Worm (Caenorhabditis elegans) whole organism, L4 larva: ENCODE results near the gene fbxa-61.
A peak's percentile ranks its signal among the peaks of the same experiment; 100 is the strongest.

Experiments
- F26F4.8 ChIP-seq: fragments of 200-800 bp; sonication (Bioruptor generic); conservative IDR thresholded peaks from 2 replicates; pipeline ENCODE4 v1.3.6; 2022; ENCODE audit warnings: missing genetic modification characterization, missing compliant biosample characterization
- F37D6.2 ChIP-seq: sonication (generic microtip); optimal IDR thresholded peaks from 2 replicates; lab custom pipeline; 2016; ENCODE audit warnings: mild to moderate bottlenecking, missing genetic modification characterization, missing compliant biosample characterization
- T20F7.1 ChIP-seq: fragments of 200-800 bp; sonication (Bioruptor generic); optimal IDR thresholded peaks from 2 replicates; lab custom pipeline; 2018; ENCODE audit warnings: mild to moderate bottlenecking, missing genetic modification characterization, missing compliant biosample characterization
- T26A8.4 ChIP-seq: fragments of 200-800 bp; sonication (Bioruptor generic); IDR thresholded peaks from 2 replicates; pipeline ENCODE4 v1.3.6; 2022; ENCODE audit warnings: missing genetic modification characterization, missing compliant biosample characterization
- Y48G9A.11 ChIP-seq: fragments of 200-800 bp; sonication (Bioruptor generic); IDR thresholded peaks from 2 replicates; pipeline ENCODE4 v1.3.6; 2022; ENCODE audit warnings: missing genetic modification reagents, missing genetic modification characterization, missing compliant biosample characterization
- Y75B8A.6 ChIP-seq: fragments of 200-800 bp; sonication (Bioruptor generic); IDR thresholded peaks from 2 replicates; pipeline ENCODE4 v1.3.6; 2022; ENCODE audit warnings: missing genetic modification reagents, missing genetic modification characterization, missing compliant biosample characterization
- ZK546.5 ChIP-seq, 2 experiments: sonication (generic microtip); optimal IDR thresholded peaks; 2 replicates each; lab custom pipeline; 2017; ENCODE audit warnings: missing biosample characterization in 2 of 2, missing genetic modification characterization in 2 of 2
- aha-1 ChIP-seq: fragments of 150-350 bp; peaks from one replicate; lab custom pipeline; 2014; ENCODE audit warnings: missing biosample characterization, missing genetic modification characterization
- aly-2 ChIP-seq: sonication (generic microtip); optimal IDR thresholded peaks from 2 replicates; lab custom pipeline; 2018; ENCODE audit warnings: missing biosample characterization, missing genetic modification characterization
- ama-1 ChIP-seq: fragments of 150-350 bp; optimal IDR thresholded peaks from 2 replicates; lab custom pipeline; 2014; ENCODE audit warnings: inconsistent platforms, mixed read lengths
- arid-1 ChIP-seq: fragments of 200-800 bp; sonication (Bioruptor generic); conservative IDR thresholded peaks from 2 replicates; pipeline ENCODE4 v1.3.6; 2022; ENCODE audit warnings: missing genetic modification reagents, missing genetic modification characterization, missing compliant biosample characterization
- ceh-20 ChIP-seq: fragments of 200-800 bp; sonication (Bioruptor generic); IDR thresholded peaks from 2 replicates; pipeline ENCODE4 v1.3.6; 2022; ENCODE audit warnings: missing genetic modification reagents, missing genetic modification characterization, missing compliant biosample characterization
- ceh-44 ChIP-seq: fragments of 200-800 bp; sonication (Bioruptor generic); IDR thresholded peaks from 2 replicates; pipeline ENCODE4 v1.3.6; 2022; ENCODE audit warnings: missing genetic modification reagents, missing genetic modification characterization, missing compliant biosample characterization
- ceh-82 ChIP-seq: sonication (generic microtip); optimal IDR thresholded peaks from 2 replicates; lab custom pipeline; 2017; ENCODE audit warnings: missing biosample characterization, missing genetic modification characterization
- daf-12 ChIP-seq: fragments of 150-350 bp; optimal IDR thresholded peaks from 2 replicates; lab custom pipeline; 2014; ENCODE audit warnings: missing biosample characterization, missing genetic modification reagents, missing genetic modification characterization
- daf-16 ChIP-seq, 3 experiments: sonication (generic microtip); optimal IDR thresholded peaks; 2 replicates each; lab custom pipeline; 2016 to 2017; ENCODE audit warnings: missing genetic modification characterization in 3 of 3, missing genetic modification reagents in 3 of 3, mild to moderate bottlenecking in 2 of 3, missing compliant biosample characterization in 2 of 3, missing biosample characterization in 1 of 3, moderate library complexity in 1 of 3
- dmd-6 ChIP-seq: fragments of 200-800 bp; sonication (Bioruptor generic); IDR thresholded peaks from 2 replicates; pipeline ENCODE4 v1.3.6; 2022; ENCODE audit warnings: missing genetic modification reagents, missing genetic modification characterization, missing compliant biosample characterization
- dpl-1 ChIP-seq: fragments of 150-350 bp; optimal IDR thresholded peaks from 2 replicates; lab custom pipeline; 2014; ENCODE audit warnings: missing biosample characterization, missing genetic modification reagents, missing genetic modification characterization
- duxl-1 ChIP-seq: sonication (generic microtip); optimal IDR thresholded peaks from 2 replicates; lab custom pipeline; 2016; ENCODE audit warnings: mild to moderate bottlenecking, missing genetic modification characterization, moderate library complexity, missing compliant biosample characterization; ENCODE audit not compliant: poor library complexity
- dve-1 ChIP-seq: sonication (generic microtip); optimal IDR thresholded peaks from 2 replicates; lab custom pipeline; 2017; ENCODE audit warnings: antibody characterized with exemption, mild to moderate bottlenecking, missing genetic modification characterization, missing compliant biosample characterization; ENCODE audit not compliant: insufficient read depth
- egl-27 ChIP-seq: sonication (generic microtip); optimal IDR thresholded peaks from 3 replicates; lab custom pipeline; 2017; ENCODE audit warnings: missing biosample characterization, missing genetic modification reagents, missing genetic modification characterization
- fkh-10 ChIP-seq: fragments of 150-350 bp; optimal IDR thresholded peaks from 2 replicates; lab custom pipeline; 2014; ENCODE audit warnings: missing biosample characterization, missing genetic modification reagents, missing genetic modification characterization
- fos-1 ChIP-seq: fragments of 150-350 bp; optimal IDR thresholded peaks from 2 replicates; lab custom pipeline; 2014; ENCODE audit warnings: missing biosample characterization, missing genetic modification characterization
- hif-1 ChIP-seq, 2 experiments: sonication (generic microtip); optimal IDR thresholded peaks; 2 replicates each; lab custom pipeline; 2016 to 2017; ENCODE audit warnings: missing compliant biosample characterization in 2 of 2, missing genetic modification characterization in 2 of 2, missing genetic modification reagents in 2 of 2, missing genotype in 2 of 2, mild to moderate bottlenecking in 1 of 2
- hlh-11 ChIP-seq: fragments of 200-800 bp; sonication (Bioruptor generic); optimal IDR thresholded peaks from 2 replicates; lab custom pipeline; 2018; ENCODE audit warnings: mild to moderate bottlenecking, missing genetic modification characterization, missing compliant biosample characterization
- hlh-30 ChIP-seq: sonication (generic microtip); optimal IDR thresholded peaks from 2 replicates; lab custom pipeline; 2017; ENCODE audit warnings: antibody characterized with exemption, mild to moderate bottlenecking, missing genetic modification characterization, missing compliant biosample characterization; ENCODE audit not compliant: insufficient read depth
- hmg-1.1 ChIP-seq: fragments of 200-800 bp; sonication (Bioruptor generic); IDR thresholded peaks from 2 replicates; pipeline ENCODE4 v1.3.6; 2022; ENCODE audit warnings: missing genetic modification reagents, missing genetic modification characterization, missing compliant biosample characterization
- jun-1 ChIP-seq: fragments of 150-350 bp; optimal IDR thresholded peaks from 2 replicates; lab custom pipeline; 2014; ENCODE audit warnings: missing biosample characterization, missing genetic modification reagents, missing genetic modification characterization
- lin-13 ChIP-seq: fragments of 150-350 bp; optimal IDR thresholded peaks from 2 replicates; lab custom pipeline; 2014; ENCODE audit warnings: missing biosample characterization, missing genetic modification reagents, missing genetic modification characterization
- lin-15B ChIP-seq: fragments of 150-350 bp; sonication (generic microtip); optimal IDR thresholded peaks from 3 replicates; lab custom pipeline; 2014; ENCODE audit warnings: missing biosample characterization, missing genetic modification characterization
- lin-38 ChIP-seq: fragments of 200-800 bp; sonication (Bioruptor generic); IDR thresholded peaks from 2 replicates; pipeline ENCODE4 v1.3.6; 2022; ENCODE audit warnings: missing genetic modification reagents, missing genetic modification characterization, missing compliant biosample characterization
- lsy-2 ChIP-seq, 2 experiments: fragments of 150-350 bp in 1 of 2; sonication (generic microtip) in 1 of 2; optimal IDR thresholded peaks; 2 replicates each; lab custom pipeline; 2014 to 2017; ENCODE audit warnings: missing biosample characterization in 2 of 2, missing genetic modification characterization in 2 of 2
- mdt-29 ChIP-seq: fragments of 200-800 bp; sonication (Bioruptor generic); IDR thresholded peaks from 2 replicates; pipeline ENCODE4 v1.3.6; 2022; ENCODE audit warnings: missing genetic modification reagents, missing genetic modification characterization, missing compliant biosample characterization
- mep-1 ChIP-seq: fragments of 150-350 bp; sonication (generic microtip); optimal IDR thresholded peaks from 3 replicates; lab custom pipeline; 2014; ENCODE audit warnings: missing biosample characterization, missing genetic modification characterization
- mes-2 ChIP-seq: sonication (generic microtip); optimal IDR thresholded peaks from 2 replicates; lab custom pipeline; 2016; ENCODE audit warnings: missing genotype, mild to moderate bottlenecking, missing genetic modification characterization, missing compliant biosample characterization; ENCODE audit not compliant: poor library complexity, severe bottlenecking
- nhr-111 ChIP-seq: fragments of 200-800 bp; sonication (Bioruptor generic); optimal IDR thresholded peaks from 2 replicates; lab custom pipeline; 2018; ENCODE audit warnings: mild to moderate bottlenecking, missing genetic modification characterization, missing compliant biosample characterization
- nhr-28 ChIP-seq: fragments of 150-350 bp; optimal IDR thresholded peaks from 2 replicates; lab custom pipeline; 2014; ENCODE audit warnings: missing biosample characterization, missing genetic modification characterization
- nhr-6 ChIP-seq: fragments of 150-350 bp; optimal IDR thresholded peaks from 2 replicates; lab custom pipeline; 2014; ENCODE audit warnings: missing biosample characterization, missing genetic modification characterization
- pha-4 ChIP-seq, 2 experiments: fragments of 150-350 bp in 1 of 2; fragments of 200-800 bp in 1 of 2; sonication (Bioruptor generic) in 1 of 2; IDR thresholded peaks in 1 of 2; optimal IDR thresholded peaks in 1 of 2; 2 replicates each; pipeline versions ENCODE4 v1.3.6 to Lab custom; 2014 to 2022; ENCODE audit warnings: missing genetic modification characterization in 2 of 2, missing genetic modification reagents in 2 of 2, missing biosample characterization in 1 of 2, missing compliant biosample characterization in 1 of 2
- php-3 ChIP-seq: fragments of 200-800 bp; sonication (Bioruptor generic); IDR thresholded peaks from 2 replicates; pipeline ENCODE4 v1.3.6; 2022; ENCODE audit warnings: missing genetic modification reagents, missing genetic modification characterization, missing compliant biosample characterization
- rbr-2 ChIP-seq: sonication (generic microtip); optimal IDR thresholded peaks from 2 replicates; lab custom pipeline; 2016; ENCODE audit warnings: missing genotype, missing genetic modification characterization, missing compliant biosample characterization
- set-16 ChIP-seq: fragments of 200-800 bp; sonication (Bioruptor generic); IDR thresholded peaks from 2 replicates; pipeline ENCODE4 v1.3.6; 2022; ENCODE audit warnings: missing genetic modification reagents, missing genetic modification characterization, missing compliant biosample characterization
- snpc-4 ChIP-seq: fragments of 150-350 bp; optimal IDR thresholded peaks from 2 replicates; lab custom pipeline; 2014; ENCODE audit warnings: missing biosample characterization, missing genetic modification characterization
- spr-1 ChIP-seq: sonication (generic microtip); optimal IDR thresholded peaks from 2 replicates; lab custom pipeline; 2016; ENCODE audit warnings: mild to moderate bottlenecking, missing genetic modification characterization, missing compliant biosample characterization
- tra-1 ChIP-seq: fragments of 200-800 bp; sonication (Bioruptor generic); IDR thresholded peaks from 2 replicates; pipeline ENCODE4 v1.3.6; 2022; ENCODE audit warnings: missing genetic modification reagents, missing genetic modification characterization, missing compliant biosample characterization
- unc-62 ChIP-seq, 3 experiments: fragments of 150-350 bp in 1 of 3; sonication (generic microtip); optimal IDR thresholded peaks in 2 of 3; peaks in 1 of 3; 1 replicate in 1 of 3; 2 replicates in 2 of 3; lab custom pipeline; 2014 to 2017; ENCODE audit warnings: missing biosample characterization in 3 of 3, missing genetic modification characterization in 3 of 3, missing genetic modification reagents in 3 of 3, missing genotype in 1 of 3
- zfp-3 ChIP-seq: fragments of 200-800 bp; sonication (Bioruptor generic); conservative IDR thresholded peaks from 2 replicates; pipeline ENCODE4 v1.3.6; 2022; ENCODE audit warnings: missing genetic modification reagents, missing genetic modification characterization, missing compliant biosample characterization
- zip-2 ChIP-seq: fragments of 150-350 bp; optimal IDR thresholded peaks from 2 replicates; lab custom pipeline; 2014; ENCODE audit warnings: missing biosample characterization, missing genetic modification characterization

Gene fbxa-61

ce11 chrIII:1201958-1202596, 36.8 kb upstream of the fbxa-61 start, which contains the start of the genes mrpl-45 and Y119D3B.12:
Gene mrpl-45 (minus strand): TSS chrIII:1202008.
Gene Y119D3B.12 (plus strand): TSS chrIII:1202546.
- TF ChIP-seq ceh-82 = no peak
- TF ChIP-seq zip-2 = peak; percentile 1
- 0 out of 2 replicates have a peak, but pooled peaks have one; percentile 38 for TF ChIP-seq php-3 (GFP tag; lab: Robert Waterston, UW)
- TF ChIP-seq egl-27 (tag; lab: Kevin White, UChicago) = no peak
- TF ChIP-seq aha-1 (tag; lab: Kevin White, UChicago) = peak; percentile 38
- TF ChIP-seq hif-1 (tag; optimal IDR thresholded peaks at IDR 0.05; lab: Kevin White, UChicago) = peak in 1 of 2 experiments; percentile 55
- TF ChIP-seq mes-2 (tag; lab: Kevin White, UChicago) = peak; percentile 88
- no peak for TF ChIP-seq snpc-4
- peak; percentile 51 for TF ChIP-seq duxl-1 (tag; lab: Kevin White, UChicago)
- 0 out of 2 replicates have a peak, but pooled peaks have one; percentile 33 for TF ChIP-seq dmd-6
- no peak for TF ChIP-seq T20F7.1 (GFP tag; lab: Kevin White, UChicago)
- TF ChIP-seq hmg-1.1 (GFP tag; lab: Robert Waterston, UW) = peak; percentile 65
- peak; percentile 2 for TF ChIP-seq ama-1 (lab: Kevin White, UChicago)
- TF ChIP-seq pha-4 (GFP tag; IDR thresholded peaks at IDR 0.05; lab: Robert Waterston, UW) = peak; percentile 36; the same call in 1 of the 2 replicates
- no peak for TF ChIP-seq pha-4 (tag; optimal IDR thresholded peaks at IDR 0.05; lab: Kevin White, UChicago)
- TF ChIP-seq zfp-3 (GFP tag; lab: Robert Waterston, UW) = no peak
- TF ChIP-seq lsy-2 (tag; optimal IDR thresholded peaks at IDR 0.05; lab: Kevin White, UChicago) = peak in 1 of 2 experiments; percentile 88
- TF ChIP-seq hlh-11 (tag; lab: Kevin White, UChicago) = peak; percentile 54
- no peak for TF ChIP-seq Y48G9A.11
- peak; percentile 36 for TF ChIP-seq lin-15B (tag; lab: Kevin White, UChicago)
- 0 out of 2 replicates have a peak, but pooled peaks have one; percentile 45 for TF ChIP-seq T26A8.4 (GFP tag; lab: Robert Waterston, UW)
- TF ChIP-seq F37D6.2 (tag; lab: Kevin White, UChicago) = peak; percentile 42
- peak; percentile 18 for TF ChIP-seq fkh-10 (GFP tag; lab: Kevin White, UChicago)
- peak; percentile 70 for TF ChIP-seq nhr-6
- peak; percentile 72 for TF ChIP-seq mep-1
- TF ChIP-seq arid-1 = peak; percentile 66
- TF ChIP-seq fos-1 = no peak
- TF ChIP-seq spr-1 (tag; lab: Kevin White, UChicago) = peak; percentile 9
- no peak for TF ChIP-seq daf-12 (tag; lab: Kevin White, UChicago)
- peak; percentile 80 for TF ChIP-seq dve-1 (tag; lab: Kevin White, UChicago)
- TF ChIP-seq daf-16 (GFP tag; optimal IDR thresholded peaks at IDR 0.05; lab: Kevin White, UChicago) = no peak
- TF ChIP-seq daf-16 (tag; optimal IDR thresholded peaks at IDR 0.05; lab: Kevin White, UChicago) = peak; percentile 25
- peak; percentile 81 for TF ChIP-seq dpl-1 (GFP tag; lab: Kevin White, UChicago)
- TF ChIP-seq tra-1 (GFP tag; lab: Robert Waterston, UW) = peak; percentile 44; the same call in 1 of the 2 replicates
- TF ChIP-seq F26F4.8 (GFP tag; lab: Robert Waterston, UW) = no peak
- no peak for TF ChIP-seq mdt-29
- TF ChIP-seq hlh-30 = peak; percentile 81
- peak; percentile 58 for TF ChIP-seq lin-13 (GFP tag; lab: Kevin White, UChicago)
- TF ChIP-seq aly-2 = no peak
- peak in 1 of 2 experiments; percentile 86 for TF ChIP-seq unc-62 (GFP tag; optimal IDR thresholded peaks at IDR 0.05 in 1 of 2; lab: Kevin White, UChicago)
- no peak for TF ChIP-seq unc-62 (tag; optimal IDR thresholded peaks at IDR 0.05; lab: Kevin White, UChicago)
- TF ChIP-seq lin-38 (GFP tag; lab: Robert Waterston, UW) = peak; percentile 99
- no peak for TF ChIP-seq ceh-44 (GFP tag; lab: Robert Waterston, UW)
- TF ChIP-seq ceh-20 (GFP tag; lab: Robert Waterston, UW) = 0 out of 2 replicates have a peak, but pooled peaks have one; percentile 18
- TF ChIP-seq Y75B8A.6 (GFP tag; lab: Robert Waterston, UW) = no peak
- TF ChIP-seq ZK546.5 (tag; optimal IDR thresholded peaks at IDR 0.05; lab: Kevin White, UChicago) = no peak
- no peak for TF ChIP-seq nhr-111
- peak; percentile 16 for TF ChIP-seq jun-1 (tag; lab: Kevin White, UChicago)
- TF ChIP-seq nhr-28 (tag; lab: Kevin White, UChicago) = peak; percentile 41
- peak; percentile 66 for TF ChIP-seq rbr-2 (tag; lab: Kevin White, UChicago)
- no peak for TF ChIP-seq set-16
